Comparison of ENCODE assay signal across 1 fruit fly cellular context in the genomic region with DNA sequence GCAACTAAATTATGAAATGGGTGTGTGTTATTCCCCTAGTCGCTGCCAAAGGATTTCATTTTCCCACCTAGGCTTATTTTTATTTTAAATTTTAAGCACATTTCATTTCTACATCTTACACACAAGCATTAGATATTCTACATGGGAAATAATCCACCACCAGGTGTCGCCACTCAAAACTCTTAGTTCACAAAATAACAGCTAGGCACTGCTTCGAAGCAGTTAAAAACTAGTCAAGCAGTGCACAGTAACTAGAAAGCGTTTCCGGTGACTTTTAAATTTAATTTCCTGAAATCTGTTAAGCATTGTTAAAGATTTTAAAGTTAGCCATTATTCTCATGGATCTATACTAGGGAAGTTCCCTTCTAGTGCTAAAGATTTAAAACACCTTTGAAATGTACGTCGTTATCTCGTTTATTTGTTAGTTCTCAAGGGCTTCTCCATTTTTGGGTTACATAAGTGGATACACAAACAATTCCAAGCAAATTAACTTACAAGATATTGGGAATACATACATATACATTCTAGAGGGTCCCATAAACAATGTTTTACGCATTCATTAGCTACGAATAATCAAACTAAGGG.
TF ChIP-seq lines count a peak whose summit lies in the region.

No protein-coding gene starts in this region.

TF ChIP-seq in whole organism, embryonic, 481 proteins besides CTCF, POLR2A, EP300 and RAD21 (continued from another document):
- peak; percentile 87 for TF ChIP-seq cato (GFP tag; optimal IDR thresholded peaks at IDR 0.05; lab: Kevin White, UChicago; ENCODE audit: borderline replicate concordance)
- TF ChIP-seq nerfin-2 (GFP tag; IDR thresholded peaks at IDR 0.05; lab: Robert Waterston, UW; ENCODE audit: partially characterized antibody), result no peak
- peak; percentile 78 for TF ChIP-seq lmd (GFP tag; IDR thresholded peaks at IDR 0.05; lab: Robert Waterston, UW)
- TF ChIP-seq CG6813 (GFP tag; optimal IDR thresholded peaks at IDR 0.05; lab: Kevin White, UChicago), result no peak
- no peak for TF ChIP-seq CG12299 (tag; optimal IDR thresholded peaks at IDR 0.05; lab: Kevin White, UChicago)
- TF ChIP-seq gfzf (GFP tag; optimal IDR thresholded peaks at IDR 0.05; lab: Kevin White, UChicago), result no peak
- TF ChIP-seq CG14860 (GFP tag; IDR thresholded peaks at IDR 0.05; lab: Robert Waterston, UW; ENCODE audit: partially characterized antibody), result no peak
- peak; percentile 94 for TF ChIP-seq slbo (GFP tag; IDR thresholded peaks at IDR 0.05; lab: Robert Waterston, UW)
- peak; percentile 94 for TF ChIP-seq CG2199 (GFP tag; IDR thresholded peaks at IDR 0.05; lab: Robert Waterston, UW)
- TF ChIP-seq CG4328 (GFP tag; optimal IDR thresholded peaks at IDR 0.05; lab: Kevin White, UChicago), result no peak
- peak; percentile 58; the same call in 1 of the 3 replicates for TF ChIP-seq knrl (GFP tag; IDR thresholded peaks at IDR 0.05; lab: Robert Waterston, UW; ENCODE audit: partially characterized antibody)
- TF ChIP-seq trem (tag; optimal IDR thresholded peaks at IDR 0.05; lab: Kevin White, UChicago), result no peak
- no peak for TF ChIP-seq h (optimal IDR thresholded peaks at IDR 0.05; lab: Kevin White, UChicago)
- TF ChIP-seq CG10959 (GFP tag; IDR thresholded peaks at IDR 0.05; lab: Robert Waterston, UW), result peak; percentile 77
- TF ChIP-seq en (GFP tag; optimal IDR thresholded peaks at IDR 0.05; lab: Kevin White, UChicago), result peak; percentile 82
- TF ChIP-seq CG2889 (GFP tag; IDR thresholded peaks at IDR 0.05; lab: Robert Waterston, UW), result peak; percentile 74; the same call in 2 of the 3 replicates
- TF ChIP-seq slp2 (GFP tag; optimal IDR thresholded peaks at IDR 0.05; lab: Kevin White, UChicago), result peak; percentile 93
- TF ChIP-seq mam (GFP tag; optimal IDR thresholded peaks at IDR 0.05; lab: Kevin White, UChicago), result peak; percentile 74
- no peak for TF ChIP-seq tap (tag; optimal IDR thresholded peaks at IDR 0.05; lab: Kevin White, UChicago)
- peak; percentile 59; the same call in 1 of the 2 replicates for TF ChIP-seq Lim3 (GFP tag; IDR thresholded peaks at IDR 0.05; lab: Robert Waterston, UW)
- no peak for TF ChIP-seq CG8359 (GFP tag; optimal IDR thresholded peaks at IDR 0.05; lab: Kevin White, UChicago; ENCODE audit: borderline replicate concordance)
- TF ChIP-seq CG10274 (GFP tag; optimal IDR thresholded peaks at IDR 0.05; lab: Kevin White, UChicago), result no peak
- peak; percentile 73 for TF ChIP-seq CG33557 (GFP tag; optimal IDR thresholded peaks at IDR 0.05; lab: Kevin White, UChicago)
- TF ChIP-seq tgo (GFP tag; IDR thresholded peaks at IDR 0.05; lab: Robert Waterston, UW), result peak; percentile 76
- TF ChIP-seq luna (GFP tag; optimal IDR thresholded peaks at IDR 0.05; lab: Kevin White, UChicago), result peak; percentile 82
- no peak for TF ChIP-seq pros (GFP tag; optimal IDR thresholded peaks at IDR 0.05; lab: Kevin White, UChicago)
- TF ChIP-seq CG8290 (GFP tag; optimal IDR thresholded peaks at IDR 0.05; lab: Kevin White, UChicago), result peak; percentile 64
- TF ChIP-seq CG8290 (tag; optimal IDR thresholded peaks at IDR 0.05; lab: Kevin White, UChicago), result no peak
- TF ChIP-seq CG17328 (GFP tag; IDR thresholded peaks at IDR 0.05; lab: Robert Waterston, UW), result peak; percentile 92
- peak; percentile 86 for TF ChIP-seq ranshi (GFP tag; IDR thresholded peaks at IDR 0.05; lab: Robert Waterston, UW)
- TF ChIP-seq CG34376 (GFP tag; optimal IDR thresholded peaks at IDR 0.05; lab: Kevin White, UChicago), result no peak
- peak; percentile 62 for TF ChIP-seq CkIIα-i1 (GFP tag; IDR thresholded peaks at IDR 0.05; lab: Robert Waterston, UW)
- TF ChIP-seq crc (GFP tag; optimal IDR thresholded peaks at IDR 0.05; lab: Kevin White, UChicago), result peak; percentile 59
- peak; percentile 51 for TF ChIP-seq MBD-R2 (GFP tag; IDR thresholded peaks at IDR 0.05; lab: Robert Waterston, UW)
- TF ChIP-seq tin (GFP tag; optimal IDR thresholded peaks at IDR 0.05; lab: Kevin White, UChicago), result peak; percentile 34
- TF ChIP-seq Lhr (GFP tag; optimal IDR thresholded peaks at IDR 0.05; lab: Kevin White, UChicago), result peak; percentile 66
- peak; percentile 39; the same call in 1 of the 2 replicates for TF ChIP-seq CG9215 (GFP tag; IDR thresholded peaks at IDR 0.05; lab: Robert Waterston, UW)
- TF ChIP-seq CG14050 (GFP tag; IDR thresholded peaks at IDR 0.05; lab: Robert Waterston, UW), result peak; percentile 60; the same call in 2 of the 3 replicates
- peak; percentile 55; the same call in 2 of the 3 replicates for TF ChIP-seq row (GFP tag; IDR thresholded peaks at IDR 0.05; lab: Robert Waterston, UW)
- TF ChIP-seq C15 (GFP tag; IDR thresholded peaks at IDR 0.05; lab: Robert Waterston, UW), result peak; percentile 57; the same call in 1 of the 3 replicates
- peak; percentile 59 for TF ChIP-seq ara (GFP tag; IDR thresholded peaks at IDR 0.05; lab: Robert Waterston, UW)
- peak; percentile 78 for TF ChIP-seq Optix (GFP tag; IDR thresholded peaks at IDR 0.05; lab: Robert Waterston, UW)
- TF ChIP-seq Awh (GFP tag; IDR thresholded peaks at IDR 0.05; lab: Robert Waterston, UW), result peak; percentile 70
- peak; percentile 69 for TF ChIP-seq esg (GFP tag; conservative IDR thresholded peaks at IDR 0.05; lab: Robert Waterston, UW)
- TF ChIP-seq CG15073 (GFP tag; optimal IDR thresholded peaks at IDR 0.05; lab: Kevin White, UChicago), result no peak
- TF ChIP-seq CG30020 (tag; optimal IDR thresholded peaks at IDR 0.05; lab: Kevin White, UChicago), result no peak
- no peak for TF ChIP-seq zf30C (GFP tag; optimal IDR thresholded peaks at IDR 0.05; lab: Kevin White, UChicago)
- peak; percentile 87 for TF ChIP-seq CG3847 (GFP tag; IDR thresholded peaks at IDR 0.05; lab: Robert Waterston, UW)
- TF ChIP-seq B-H2 (GFP tag; optimal IDR thresholded peaks at IDR 0.05; lab: Kevin White, UChicago), result peak; percentile 78
- peak; percentile 73; the same call in 2 of the 3 replicates for TF ChIP-seq CG6175 (GFP tag; IDR thresholded peaks at IDR 0.05; lab: Robert Waterston, UW)
- peak; percentile 86 for TF ChIP-seq sisA (GFP tag; IDR thresholded peaks at IDR 0.05; lab: Robert Waterston, UW)
- peak; percentile 35 for TF ChIP-seq bcd (GFP tag; optimal IDR thresholded peaks at IDR 0.05; lab: Kevin White, UChicago)
- TF ChIP-seq jumu (GFP tag; optimal IDR thresholded peaks at IDR 0.05; lab: Kevin White, UChicago), result peak; percentile 89
- TF ChIP-seq Neu2 (GFP tag; optimal IDR thresholded peaks at IDR 0.05; lab: Kevin White, UChicago; ENCODE audit: borderline replicate concordance), result no peak
- peak; percentile 98 for TF ChIP-seq HmgD (GFP tag; optimal IDR thresholded peaks at IDR 0.05; lab: Kevin White, UChicago)
- no peak for TF ChIP-seq Poxn (GFP tag; IDR thresholded peaks at IDR 0.05; lab: Robert Waterston, UW)
- TF ChIP-seq CG18619 (GFP tag; optimal IDR thresholded peaks at IDR 0.05; lab: Kevin White, UChicago), result peak; percentile 69
- TF ChIP-seq CG3726 (GFP tag; IDR thresholded peaks at IDR 0.05; lab: Robert Waterston, UW), result peak; percentile 79; the same call in 2 of the 3 replicates
- TF ChIP-seq E2f1 (GFP tag; IDR thresholded peaks at IDR 0.05; lab: Robert Waterston, UW), result peak; percentile 59
- no peak for TF ChIP-seq abd-A (tag; optimal IDR thresholded peaks at IDR 0.05; lab: Kevin White, UChicago)
- TF ChIP-seq CG17359 (tag; optimal IDR thresholded peaks at IDR 0.05; lab: Kevin White, UChicago), result no peak
- peak; percentile 81 for TF ChIP-seq CG11398 (GFP tag; optimal IDR thresholded peaks at IDR 0.05; lab: Kevin White, UChicago)
- TF ChIP-seq Doc3 (GFP tag; IDR thresholded peaks at IDR 0.05; lab: Robert Waterston, UW; ENCODE audit: partially characterized antibody), result no peak
- peak; percentile 28; the same call in 1 of the 2 replicates for TF ChIP-seq peb (GFP tag; IDR thresholded peaks at IDR 0.05; lab: Robert Waterston, UW)
- TF ChIP-seq CG11247 (GFP tag; IDR thresholded peaks at IDR 0.05; lab: Robert Waterston, UW), result peak; percentile 88
- TF ChIP-seq hbn (GFP tag; IDR thresholded peaks at IDR 0.05; lab: Robert Waterston, UW; ENCODE audit: partially characterized antibody), result no peak
- TF ChIP-seq CG16813 (GFP tag; IDR thresholded peaks at IDR 0.05; lab: Robert Waterston, UW; ENCODE audit: partially characterized antibody), result no peak
- TF ChIP-seq cad (GFP tag; optimal IDR thresholded peaks at IDR 0.05; lab: Kevin White, UChicago), result no peak
- TF ChIP-seq bowl (GFP tag; IDR thresholded peaks at IDR 0.05; lab: Robert Waterston, UW), result peak; percentile 38; the same call in 1 of the 2 replicates
- TF ChIP-seq Hmx (GFP tag; optimal IDR thresholded peaks at IDR 0.05; lab: Kevin White, UChicago), result peak; percentile 2
- peak; percentile 89 for TF ChIP-seq Dbx (GFP tag; IDR thresholded peaks at IDR 0.05; lab: Robert Waterston, UW)
- peak; percentile 72 for TF ChIP-seq CG7786 (GFP tag; optimal IDR thresholded peaks at IDR 0.05; lab: Kevin White, UChicago)
- no peak for TF ChIP-seq mld (GFP tag; IDR thresholded peaks at IDR 0.05; lab: Robert Waterston, UW; ENCODE audit: partially characterized antibody)
- TF ChIP-seq lilli (GFP tag; optimal IDR thresholded peaks at IDR 0.05; lab: Kevin White, UChicago), result peak; percentile 81
- peak; percentile 91 for TF ChIP-seq NFAT (GFP tag; IDR thresholded peaks at IDR 0.05; lab: Robert Waterston, UW)
